In the genomic region with DNA sequence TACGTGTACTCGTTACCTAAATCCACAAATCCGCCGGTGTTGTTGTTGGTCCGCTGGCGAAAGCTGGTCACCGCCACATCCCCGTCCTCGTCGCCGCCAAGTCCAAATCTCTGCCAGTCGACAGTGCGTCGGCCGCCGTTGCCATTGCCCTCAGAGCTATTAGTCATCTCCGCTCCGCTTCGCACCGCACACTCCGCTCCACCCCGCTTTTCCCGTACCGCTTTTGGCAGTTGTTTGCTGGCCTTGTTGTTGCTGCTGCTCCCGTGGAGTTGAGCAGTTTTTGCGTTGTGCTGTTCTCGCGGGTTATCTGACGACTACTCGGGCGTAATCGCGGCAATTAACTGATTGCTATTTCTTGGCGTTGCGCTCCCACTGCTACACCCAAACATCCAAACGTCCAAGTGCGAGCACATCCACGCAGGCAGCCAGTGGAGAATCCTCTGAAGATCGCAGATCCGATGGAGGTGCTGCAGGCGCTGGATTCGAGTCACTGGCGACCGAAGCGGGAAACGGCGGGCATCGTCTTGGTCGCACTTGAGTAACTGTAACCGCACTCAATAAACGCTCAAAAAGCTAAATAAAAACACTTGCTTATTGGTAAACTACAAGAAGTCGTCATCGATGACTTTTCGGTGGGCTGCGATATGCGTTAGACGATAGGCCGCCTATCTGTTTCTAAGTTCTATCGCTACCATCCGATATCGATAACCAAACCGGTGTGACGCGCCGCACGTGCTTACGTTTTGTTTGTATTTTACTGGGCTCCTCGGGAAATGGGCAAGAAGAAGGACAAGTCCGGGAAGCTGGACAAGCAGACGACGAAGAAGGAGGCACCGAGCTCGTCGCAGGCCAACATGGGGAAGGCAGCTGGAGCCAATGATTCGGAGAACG, we compare ENCODE assay signal across 5 fruit fly cellular contexts.
A peak's percentile ranks its signal among the peaks of the same experiment; 100 is the strongest.
TF ChIP-seq lines count a peak whose summit lies in the region.

CG12773 (minus strand) TSS at position 660 of the 891 bp plus-strand sequence.
CG11417 (plus strand) TSS at position 693 of the 891 bp plus-strand sequence.

- TF ChIP-seq CTCF in whole organism, embryonic (GFP tag; optimal IDR thresholded peaks at IDR 0.05; lab: Kevin White, UChicago) = peak; percentile 20

TF ChIP-seq in whole organism, adult, 20 proteins besides CTCF, POLR2A, EP300 and RAD21:
- TF ChIP-seq pad (GFP tag; optimal IDR thresholded peaks at IDR 0.05; lab: Kevin White, UChicago) = no peak
- TF ChIP-seq bab1 (GFP tag; optimal IDR thresholded peaks at IDR 0.05; lab: Kevin White, UChicago) = peak; percentile 7
- no peak for TF ChIP-seq cnc (optimal IDR thresholded peaks at IDR 0.05; lab: Kevin White, UChicago)
- peak; percentile 94 for TF ChIP-seq Mnt (GFP tag; optimal IDR thresholded peaks at IDR 0.05; lab: Kevin White, UChicago)
- TF ChIP-seq cic (GFP tag; optimal IDR thresholded peaks at IDR 0.05; lab: Kevin White, UChicago) = peak; percentile 7

TF ChIP-seq in whole organism, embryonic, 481 proteins besides CTCF, POLR2A, EP300 and RAD21 (continues in another document):
- no peak for TF ChIP-seq CG34422 (GFP tag; IDR thresholded peaks at IDR 0.05; lab: Robert Waterston, UW)
- no peak for TF ChIP-seq CG1603 (tag; optimal IDR thresholded peaks at IDR 0.05; lab: Kevin White, UChicago)
- TF ChIP-seq cwo (GFP tag; optimal IDR thresholded peaks at IDR 0.05; lab: Kevin White, UChicago) = peak; percentile 92
- no peak for TF ChIP-seq CG6683 (GFP tag; optimal IDR thresholded peaks at IDR 0.05; lab: Kevin White, UChicago)
- no peak for TF ChIP-seq CG5953 (GFP tag; IDR thresholded peaks at IDR 0.05; lab: Robert Waterston, UW)
- TF ChIP-seq inv (GFP tag; IDR thresholded peaks at IDR 0.05; lab: Robert Waterston, UW; ENCODE audit: partially characterized antibody) = peak; percentile 64
- TF ChIP-seq Pdp1 (GFP tag; optimal IDR thresholded peaks at IDR 0.05; lab: Kevin White, UChicago) = no peak
- TF ChIP-seq gsb-n (tag; optimal IDR thresholded peaks at IDR 0.05; lab: Kevin White, UChicago) = no peak
- no peak for TF ChIP-seq salm (tag; optimal IDR thresholded peaks at IDR 0.05; lab: Kevin White, UChicago)
- TF ChIP-seq CG14014 (GFP tag; IDR thresholded peaks at IDR 0.05; lab: Robert Waterston, UW) = no peak
- TF ChIP-seq hkb (optimal IDR thresholded peaks at IDR 0.05; lab: Kevin White, UChicago) = no peak
- TF ChIP-seq hkb (GFP tag; IDR thresholded peaks at IDR 0.05; lab: Robert Waterston, UW) = no peak
- no peak for TF ChIP-seq schlank (tag; optimal IDR thresholded peaks at IDR 0.05; lab: Kevin White, UChicago)
- TF ChIP-seq Aef1 (GFP tag; IDR thresholded peaks at IDR 0.05; lab: Robert Waterston, UW) = no peak
- no peak for TF ChIP-seq C15 (GFP tag; IDR thresholded peaks at IDR 0.05; lab: Robert Waterston, UW)
- peak; percentile 77 for TF ChIP-seq unc-4 (GFP tag; IDR thresholded peaks at IDR 0.05; lab: Robert Waterston, UW; ENCODE audit: partially characterized antibody)
- TF ChIP-seq BEAF-32 (GFP tag; optimal IDR thresholded peaks at IDR 0.05; lab: Kevin White, UChicago) = peak; percentile 69
- TF ChIP-seq CG2889 (GFP tag; IDR thresholded peaks at IDR 0.05; lab: Robert Waterston, UW) = no peak
- no peak for TF ChIP-seq HmgZ (tag; optimal IDR thresholded peaks at IDR 0.05; lab: Kevin White, UChicago)

TF ChIP-seq in whole organism, prepupa, 60 proteins besides CTCF, POLR2A, EP300 and RAD21:
- TF ChIP-seq Sox15 (GFP tag; optimal IDR thresholded peaks at IDR 0.05; lab: Kevin White, UChicago) (no peak), CG6792 (GFP tag; optimal IDR thresholded peaks at IDR 0.05; lab: Kevin White, UChicago) (no peak), OdsH (GFP tag; optimal IDR thresholded peaks at IDR 0.05; lab: Kevin White, UChicago) (no peak), CG10669 (GFP tag; optimal IDR thresholded peaks at IDR 0.05; lab: Kevin White, UChicago) (no peak), vri (GFP tag; optimal IDR thresholded peaks at IDR 0.05; lab: Kevin White, UChicago) (peak; percentile 35)

TF ChIP-seq in whole organism, pupa, 21 proteins besides CTCF, POLR2A, EP300 and RAD21:
- TF ChIP-seq CG34367 (tag; optimal IDR thresholded peaks at IDR 0.05; lab: Kevin White, UChicago) = no peak
- TF ChIP-seq CG17806 (tag; optimal IDR thresholded peaks at IDR 0.05; lab: Kevin White, UChicago) = no peak
- peak; percentile 25 for TF ChIP-seq EcR (GFP tag; optimal IDR thresholded peaks at IDR 0.05; lab: Kevin White, UChicago)
- TF ChIP-seq CG13204 (GFP tag; optimal IDR thresholded peaks at IDR 0.05; lab: Kevin White, UChicago) = no peak
- TF ChIP-seq D1 (tag; optimal IDR thresholded peaks at IDR 0.05; lab: Kevin White, UChicago) = no peak
- TF ChIP-seq CG10348 (GFP tag; IDR thresholded peaks at IDR 0.05; lab: Robert Waterston, UW) = no peak
- TF ChIP-seq Snoo (tag; optimal IDR thresholded peaks at IDR 0.05; lab: Kevin White, UChicago) = no peak
TF ChIP-seq in whole organism, pupa: peak in this region for 1.

TF ChIP-seq in whole organism, wandering third instar larva, 38 proteins besides CTCF, POLR2A, EP300 and RAD21:
- TF ChIP-seq tai (GFP tag; optimal IDR thresholded peaks at IDR 0.05; lab: Kevin White, UChicago) (no peak), h (GFP tag; optimal IDR thresholded peaks at IDR 0.05; lab: Kevin White, UChicago) (peak; percentile 27), Jra (GFP tag; optimal IDR thresholded peaks at IDR 0.05; lab: Kevin White, UChicago) (peak; percentile 75), sage (GFP tag; optimal IDR thresholded peaks at IDR 0.05; lab: Kevin White, UChicago) (no peak), Sp1 (GFP tag; optimal IDR thresholded peaks at IDR 0.05; lab: Kevin White, UChicago) (peak; percentile 11), Dif (GFP tag; optimal IDR thresholded peaks at IDR 0.05; lab: Kevin White, UChicago; ENCODE audit: partially characterized antibody) (peak; percentile 9), Myc (optimal IDR thresholded peaks at IDR 0.05; lab: Kevin White, UChicago) (peak; percentile 16), HLH106 (tag; optimal IDR thresholded peaks at IDR 0.05; lab: Kevin White, UChicago) (no peak), Mio (GFP tag; optimal IDR thresholded peaks at IDR 0.05; lab: Kevin White, UChicago) (no peak)
